Worm (Caenorhabditis elegans) whole organism, midembryonic: Measurements from ENCODE around the gene T07G12.4.

Experiments
- klf-2 ChIP-seq: fragments of 200-800 bp; sonication (Bioruptor generic); conservative IDR thresholded peaks from 2 replicates; pipeline ENCODE4 v1.3.6; 2022; ENCODE audit warnings: missing genetic modification reagents, missing genetic modification characterization, missing compliant biosample characterization
- tab-1 ChIP-seq: fragments of 200-800 bp; sonication (Bioruptor generic); IDR thresholded peaks from 2 replicates; pipeline ENCODE4 v1.3.6; 2022; ENCODE audit warnings: missing genetic modification characterization, missing compliant biosample characterization
- ztf-23 ChIP-seq: fragments of 200-800 bp; sonication (Bioruptor generic); IDR thresholded peaks from 2 replicates; pipeline ENCODE4 v1.3.6; 2022; ENCODE audit warnings: missing genetic modification reagents, missing genetic modification characterization, missing compliant biosample characterization

- TF ChIP-seq ztf-23 (GFP tag; lab: Robert Waterston, UW) (no peak), klf-2 (no peak), tab-1 (GFP tag; lab: Robert Waterston, UW) (no peak)
Measured at ce11 chrIV:10554947-10555346, 16.5 kb upstream of the T07G12.4 start, which contains the start of gene zim-2.
